Worm (Caenorhabditis elegans) whole organism, early embryonic: ENCODE results near the gene T01B7.13.

ENCODE experiments used
- B0310.2 ChIP-seq: sonication (generic microtip); optimal IDR thresholded peaks from 2 replicates; lab custom pipeline; 2016; ENCODE audit warnings: mild to moderate bottlenecking, missing genetic modification characterization, missing compliant biosample characterization
- aly-1 ChIP-seq: sonication (generic microtip); optimal IDR thresholded peaks from 2 replicates; lab custom pipeline; 2016; ENCODE audit warnings: missing genetic modification characterization, missing compliant biosample characterization
- ama-1 ChIP-seq: fragments of 150-350 bp; optimal IDR thresholded peaks from 2 replicates; lab custom pipeline; 2014
- ceh-13 ChIP-seq: fragments of 200-800 bp; sonication (Bioruptor generic); optimal IDR thresholded peaks from 2 replicates; lab custom pipeline; 2018; ENCODE audit warnings: mild to moderate bottlenecking, missing genetic modification characterization, missing compliant biosample characterization
- flt-1 ChIP-seq: fragments of 200-800 bp; sonication (Bioruptor generic); IDR thresholded peaks from 2 replicates; pipeline ENCODE4 v1.3.6; 2022; ENCODE audit warnings: missing genetic modification characterization, missing compliant biosample characterization
- hmbx-1 ChIP-seq: sonication (generic microtip); optimal IDR thresholded peaks from 2 replicates; lab custom pipeline; 2016; ENCODE audit warnings: mild to moderate bottlenecking, missing genetic modification characterization, missing compliant biosample characterization
- hmg-4 ChIP-seq: fragments of 200-800 bp; sonication (Bioruptor generic); optimal IDR thresholded peaks from 2 replicates; lab custom pipeline; 2018; ENCODE audit warnings: mild to moderate bottlenecking, missing genetic modification characterization, missing compliant biosample characterization
- scrt-1 ChIP-seq: fragments of 200-800 bp; sonication (Bioruptor generic); IDR thresholded peaks from 2 replicates; pipeline ENCODE4 v1.3.6; 2022; ENCODE audit warnings: missing genetic modification characterization, missing compliant biosample characterization
- tbx-11 ChIP-seq: fragments of 200-800 bp; sonication (Bioruptor generic); IDR thresholded peaks from 2 replicates; pipeline ENCODE4 v1.3.6; 2022; ENCODE audit warnings: missing genetic modification characterization, missing compliant biosample characterization
- tbx-37 ChIP-seq: fragments of 200-800 bp; sonication (Bioruptor generic); conservative IDR thresholded peaks from 2 replicates; pipeline ENCODE4 v1.3.6; 2022; ENCODE audit warnings: missing genetic modification reagents, missing genetic modification characterization, missing compliant biosample characterization
- tra-4 ChIP-seq: sonication (generic microtip); optimal IDR thresholded peaks from 2 replicates; lab custom pipeline; 2017; ENCODE audit warnings: missing genetic modification characterization, missing compliant biosample characterization

ce11 chrII:8701059-8701458, 14.1 kb upstream of the T01B7.13 start:
- no peak for TF ChIP-seq hmbx-1
- no peak for TF ChIP-seq hmg-4 (GFP tag; lab: Kevin White, UChicago)
- TF ChIP-seq tbx-11, result no peak
- TF ChIP-seq tbx-37, result no peak
- no peak for TF ChIP-seq B0310.2 (tag; lab: Kevin White, UChicago)
- no peak for TF ChIP-seq ama-1
- no peak for TF ChIP-seq tra-4 (tag; lab: Kevin White, UChicago)
- no peak for TF ChIP-seq scrt-1 (GFP tag; lab: Robert Waterston, UW)
- TF ChIP-seq flt-1 (GFP tag; lab: Robert Waterston, UW), result no peak
- TF ChIP-seq ceh-13 (GFP tag; lab: Kevin White, UChicago), result no peak
- no peak for TF ChIP-seq aly-1 (tag; lab: Kevin White, UChicago)
